Fruit fly (Drosophila melanogaster) whole organism, embryonic: ENCODE data around the gene lectin-21Cb.

ENCODE experiments used
- Abd-B ChIP-seq: fragments of 200-800 bp; sonication (Bioruptor generic); optimal IDR thresholded peaks from 2 replicates; lab custom pipeline; 2018; ENCODE audit warnings: missing biosample characterization, mild to moderate bottlenecking, missing genetic modification characterization, moderate library complexity
- Asciz ChIP-seq: fragments of 200-800 bp; sonication (Bioruptor generic); optimal IDR thresholded peaks from 2 replicates; lab custom pipeline; 2017; ENCODE audit warnings: missing biosample characterization, mild to moderate bottlenecking, missing genetic modification characterization, missing genetic modification reagents
- BtbVII ChIP-seq: fragments of 200-800 bp; sonication (Bioruptor generic); optimal IDR thresholded peaks from 3 replicates; lab custom pipeline; 2017; ENCODE audit warnings: missing biosample characterization, mild to moderate bottlenecking, missing genetic modification characterization
- CG11093 ChIP-seq: fragments of 200-800 bp; sonication (Bioruptor generic); IDR thresholded peaks from 3 replicates; pipeline ENCODE4 v1.3.6; 2022; ENCODE audit warnings: missing biosample characterization, missing genetic modification characterization
- CG12942 ChIP-seq: fragments of 200-800 bp; sonication (Bioruptor generic); optimal IDR thresholded peaks from 3 replicates; lab custom pipeline; 2016; ENCODE audit warnings: missing biosample characterization, missing genetic modification characterization
- CG13287 ChIP-seq: fragments of 200-800 bp; sonication (Bioruptor generic); IDR thresholded peaks from 2 replicates; pipeline ENCODE4 v1.3.6; 2022; ENCODE audit warnings: missing biosample characterization, missing genetic modification characterization; ENCODE audit not compliant: partially characterized antibody
- CG16813 ChIP-seq: fragments of 200-800 bp; sonication (Bioruptor generic); IDR thresholded peaks from 3 replicates; pipeline ENCODE4 v1.3.6; 2022; ENCODE audit warnings: missing biosample characterization, missing genetic modification characterization; ENCODE audit not compliant: partially characterized antibody
- CG1792 ChIP-seq: fragments of 200-800 bp; sonication (Bioruptor generic); optimal IDR thresholded peaks from 2 replicates; lab custom pipeline; 2016; ENCODE audit warnings: missing biosample characterization, missing genetic modification characterization
- CG18476 ChIP-seq: fragments of 200-800 bp; sonication (Bioruptor generic); optimal IDR thresholded peaks from 2 replicates; lab custom pipeline; 2016; ENCODE audit warnings: missing biosample characterization, mild to moderate bottlenecking, missing genetic modification characterization
- CG18599 ChIP-seq: fragments of 200-800 bp; sonication (Bioruptor generic); optimal IDR thresholded peaks from 3 replicates; lab custom pipeline; 2017; ENCODE audit warnings: missing biosample characterization, missing genetic modification characterization, mild to moderate bottlenecking, moderate library complexity, missing genetic modification reagents
- CG31365 ChIP-seq: fragments of 200-800 bp; sonication (Bioruptor generic); optimal IDR thresholded peaks from 2 replicates; lab custom pipeline; 2018; ENCODE audit warnings: missing biosample characterization, mild to moderate bottlenecking, missing genetic modification characterization
- CG31388 ChIP-seq: fragments of 200-800 bp; sonication (Bioruptor generic); optimal IDR thresholded peaks from 2 replicates; lab custom pipeline; 2016; ENCODE audit warnings: missing biosample characterization, missing genetic modification characterization
- CG4424 ChIP-seq: fragments of 200-800 bp; sonication (Bioruptor generic); optimal IDR thresholded peaks from 3 replicates; lab custom pipeline; 2016; ENCODE audit warnings: missing biosample characterization, missing genetic modification characterization
- CG4854 ChIP-seq: fragments of 200-800 bp; sonication (Bioruptor generic); optimal IDR thresholded peaks from 2 replicates; lab custom pipeline; 2016; ENCODE audit warnings: missing biosample characterization, missing genetic modification characterization, inconsistent platforms
- CG5180 ChIP-seq: fragments of 200-800 bp; sonication (Bioruptor generic); optimal IDR thresholded peaks from 3 replicates; lab custom pipeline; 2017; ENCODE audit warnings: missing biosample characterization, missing genetic modification characterization, mild to moderate bottlenecking, moderate library complexity, missing genetic modification reagents
- CG5953 ChIP-seq: fragments of 200-800 bp; sonication (Bioruptor generic); IDR thresholded peaks from 2 replicates; pipeline ENCODE4 v1.3.6; 2022; ENCODE audit warnings: missing biosample characterization, missing genetic modification characterization
- CG7987 ChIP-seq: fragments of 200-800 bp; sonication (Bioruptor generic); optimal IDR thresholded peaks from 2 replicates; lab custom pipeline; 2018; ENCODE audit warnings: missing biosample characterization, mild to moderate bottlenecking, missing genetic modification characterization, moderate library complexity
- CG8924 ChIP-seq: fragments of 200-800 bp; optimal IDR thresholded peaks from 3 replicates; lab custom pipeline; 2019; ENCODE audit warnings: missing biosample characterization, mild to moderate bottlenecking, missing genetic modification characterization, moderate library complexity
- CG9437 ChIP-seq: fragments of 200-800 bp; sonication (Bioruptor generic); optimal IDR thresholded peaks from 2 replicates; lab custom pipeline; 2018; ENCODE audit warnings: missing biosample characterization, mild to moderate bottlenecking, missing genetic modification characterization
- Dip3 ChIP-seq: fragments of 200-800 bp; sonication (Bioruptor generic); optimal IDR thresholded peaks from 3 replicates; lab custom pipeline; 2016; ENCODE audit warnings: missing biosample characterization, missing genetic modification characterization
- Dref ChIP-seq: fragments of 200-800 bp; sonication (Bioruptor generic); IDR thresholded peaks from 2 replicates; pipeline ENCODE4 v1.3.6; 2022; ENCODE audit warnings: missing biosample characterization, missing genetic modification characterization
- E2f2 ChIP-seq: fragments of 200-800 bp; sonication (Bioruptor generic); IDR thresholded peaks from 2 replicates; pipeline ENCODE4 v1.3.6; 2022; ENCODE audit warnings: missing biosample characterization, missing genetic modification characterization
- Gsc ChIP-seq: fragments of 200-800 bp; sonication (Bioruptor generic); IDR thresholded peaks from 2 replicates; pipeline ENCODE4 v1.3.6; 2022; ENCODE audit warnings: missing biosample characterization, missing genetic modification characterization
- Hmr ChIP-seq: fragments of 200-800 bp; sonication (Bioruptor generic); optimal IDR thresholded peaks from 3 replicates; lab custom pipeline; 2017; ENCODE audit warnings: mild to moderate bottlenecking, missing biosample characterization, missing genetic modification reagents, missing genetic modification characterization
- Hr39 ChIP-seq: fragments of >200 bp; optimal IDR thresholded peaks from 2 replicates; lab custom pipeline; 2017
- Meics ChIP-seq: fragments of 200-800 bp; sonication (Bioruptor generic); optimal IDR thresholded peaks from 2 replicates; lab custom pipeline; 2017; ENCODE audit warnings: missing biosample characterization, mild to moderate bottlenecking, missing genetic modification characterization
- NFAT ChIP-seq: fragments of 200-800 bp; sonication (Bioruptor generic); IDR thresholded peaks from 2 replicates; pipeline ENCODE4 v1.3.6; 2022; ENCODE audit warnings: missing biosample characterization, missing genetic modification characterization
- Rx ChIP-seq: fragments of 200-800 bp; sonication (Bioruptor generic); IDR thresholded peaks from 2 replicates; pipeline ENCODE4 v1.3.6; 2022; ENCODE audit warnings: missing biosample characterization, missing genetic modification characterization
- Side ChIP-seq: fragments of 200-800 bp; sonication (Bioruptor generic); optimal IDR thresholded peaks from 2 replicates; lab custom pipeline; 2016; ENCODE audit warnings: missing biosample characterization, missing genetic modification characterization
- Sry-β ChIP-seq: fragments of 200-800 bp; sonication (Bioruptor generic); optimal IDR thresholded peaks from 2 replicates; lab custom pipeline; 2018; ENCODE audit warnings: missing biosample characterization, mild to moderate bottlenecking, missing genetic modification characterization, moderate library complexity
- Ssrp ChIP-seq: fragments of 200-800 bp; sonication (Bioruptor generic); optimal IDR thresholded peaks from 2 replicates; lab custom pipeline; 2018; ENCODE audit warnings: missing biosample characterization, mild to moderate bottlenecking, missing genetic modification characterization, moderate library complexity
- TFAM ChIP-seq: fragments of 200-800 bp; sonication (Bioruptor generic); optimal IDR thresholded peaks from 2 replicates; lab custom pipeline; 2017; ENCODE audit warnings: missing biosample characterization, missing genetic modification characterization, inconsistent platforms
- Xbp1 ChIP-seq: fragments of 200-800 bp; sonication (Bioruptor generic); optimal IDR thresholded peaks from 3 replicates; lab custom pipeline; 2016; ENCODE audit warnings: missing biosample characterization, mild to moderate bottlenecking, missing genetic modification characterization
- Xrp1 ChIP-seq: fragments of 200-800 bp; sonication (Bioruptor generic); IDR thresholded peaks from 2 replicates; pipeline ENCODE4 v1.3.6; 2022; ENCODE audit warnings: missing biosample characterization, missing genetic modification characterization
- caup ChIP-seq: fragments of 200-800 bp; sonication (Bioruptor generic); optimal IDR thresholded peaks from 3 replicates; lab custom pipeline; 2017; ENCODE audit warnings: missing biosample characterization, mild to moderate bottlenecking, missing genetic modification characterization, moderate library complexity; ENCODE audit not compliant: severe bottlenecking
- disco-r ChIP-seq: fragments of 200-800 bp; sonication (Bioruptor generic); optimal IDR thresholded peaks from 2 replicates; lab custom pipeline; 2016; ENCODE audit warnings: missing biosample characterization, missing genetic modification characterization
- dmrt99B ChIP-seq: fragments of 200-800 bp; sonication (Bioruptor generic); optimal IDR thresholded peaks from 2 replicates; lab custom pipeline; 2018; ENCODE audit warnings: missing biosample characterization, mild to moderate bottlenecking, missing genetic modification characterization, moderate library complexity
- gsb-n ChIP-seq: fragments of 200-800 bp; sonication (Bioruptor generic); optimal IDR thresholded peaks from 3 replicates; lab custom pipeline; 2018; ENCODE audit warnings: missing biosample characterization, mild to moderate bottlenecking, missing genetic modification characterization
- hbn ChIP-seq: fragments of 200-800 bp; sonication (Bioruptor generic); IDR thresholded peaks from 2 replicates; pipeline ENCODE4 v1.3.6; 2022; ENCODE audit warnings: missing biosample characterization, missing genetic modification characterization; ENCODE audit not compliant: partially characterized antibody
- kah ChIP-seq: fragments of 200-800 bp; sonication (Bioruptor generic); optimal IDR thresholded peaks from 2 replicates; lab custom pipeline; 2018; ENCODE audit warnings: missing biosample characterization, mild to moderate bottlenecking, missing genetic modification characterization
- mam ChIP-seq: fragments of 200-800 bp; sonication (Bioruptor generic); optimal IDR thresholded peaks from 3 replicates; lab custom pipeline; 2016; ENCODE audit warnings: missing biosample characterization, missing genetic modification characterization
- pan ChIP-seq, 4 experiments: fragments of >200 bp in 3 of 4; fragments of 200-800 bp in 1 of 4; sonication (Bioruptor generic) in 1 of 4; optimal IDR thresholded peaks in 3 of 4; IDR thresholded peaks in 1 of 4; 2 replicates each; pipeline versions ENCODE4 v1.3.6 to Lab custom; 2017 to 2022; ENCODE audit warnings: missing biosample characterization in 2 of 4, missing genetic modification characterization in 2 of 4, mixed read lengths in 1 of 4
- peb ChIP-seq: fragments of 200-800 bp; sonication (Bioruptor generic); IDR thresholded peaks from 2 replicates; pipeline ENCODE4 v1.3.6; 2022; ENCODE audit warnings: missing biosample characterization, missing genetic modification characterization
- rib ChIP-seq: fragments of 200-800 bp; sonication (Bioruptor generic); IDR thresholded peaks from 2 replicates; pipeline ENCODE4 v1.3.6; 2022; ENCODE audit warnings: missing biosample characterization, missing genetic modification characterization
- sc ChIP-seq, 3 experiments: fragments of >200 bp in 2 of 3; fragments of 200-800 bp in 1 of 3; sonication (Bioruptor generic) in 1 of 3; optimal IDR thresholded peaks; 2 replicates in 2 of 3; 3 replicates in 1 of 3; lab custom pipeline; 2017; ENCODE audit warnings: mild to moderate bottlenecking in 1 of 3, missing biosample characterization in 1 of 3, missing genetic modification characterization in 1 of 3, missing genetic modification reagents in 1 of 3
- sd ChIP-seq: fragments of 200-800 bp; sonication (Bioruptor generic); optimal IDR thresholded peaks from 3 replicates; lab custom pipeline; 2018; ENCODE audit warnings: missing biosample characterization, mild to moderate bottlenecking, missing genetic modification characterization, moderate library complexity
- shn ChIP-seq: fragments of 200-800 bp; sonication (Bioruptor generic); optimal IDR thresholded peaks from 3 replicates; lab custom pipeline; 2016; ENCODE audit warnings: missing biosample characterization, missing genetic modification characterization
- tgo ChIP-seq: fragments of 200-800 bp; sonication (Bioruptor generic); IDR thresholded peaks from 3 replicates; pipeline ENCODE4 v1.3.6; 2022; ENCODE audit warnings: missing biosample characterization, missing genetic modification characterization
- unc-4 ChIP-seq: fragments of 200-800 bp; sonication (Bioruptor generic); IDR thresholded peaks from 2 replicates; pipeline ENCODE4 v1.3.6; 2022; ENCODE audit warnings: missing biosample characterization, missing genetic modification characterization; ENCODE audit not compliant: partially characterized antibody

Gene lectin-21Cb

dm6 chr2L:602439-602879 lies 18.5 kb downstream of the lectin-21Cb start, which contains the start of gene CG13689 (continued):
- TF ChIP-seq gsb-n (tag; lab: Kevin White, UChicago) (peak; percentile 38), Hmr (GFP tag; lab: Kevin White, UChicago) (peak; percentile 57), CG4854 (GFP tag; lab: Kevin White, UChicago) (peak; percentile 30), kah (GFP tag; lab: Kevin White, UChicago) (no peak), mam (GFP tag; lab: Kevin White, UChicago) (peak; percentile 24), dmrt99B (tag; lab: Kevin White, UChicago) (no peak), CG9437 (GFP tag; lab: Kevin White, UChicago) (no peak), Dip3 (GFP tag; lab: Kevin White, UChicago) (peak; percentile 13), Ssrp (tag; lab: Kevin White, UChicago) (peak; percentile 14), CG4424 (GFP tag; lab: Kevin White, UChicago) (peak; percentile 63), rib (GFP tag; lab: Robert Waterston, UW) (no peak), unc-4 (GFP tag; lab: Robert Waterston, UW) (no peak; the same call in 1 of the 2 replicates), CG13287 (GFP tag; lab: Robert Waterston, UW) (peak; percentile 64), Xbp1 (peak; percentile 80), sc (optimal IDR thresholded peaks at IDR 0.05; lab: Kevin White, UChicago) (no peak), sc (GFP tag; optimal IDR thresholded peaks at IDR 0.05; lab: Kevin White, UChicago) (no peak), Gsc (GFP tag; lab: Robert Waterston, UW) (no peak), sd (tag; lab: Kevin White, UChicago) (no peak), E2f2 (GFP tag; lab: Robert Waterston, UW) (peak; percentile 61), tgo (peak; percentile 30; the same call in 1 of the 3 replicates), Dref (GFP tag; lab: Robert Waterston, UW) (peak; percentile 51), CG7987 (GFP tag; lab: Kevin White, UChicago) (peak; percentile 45), BtbVII (no peak), Meics (GFP tag; lab: Kevin White, UChicago) (peak; percentile 52), NFAT (peak; percentile 83), CG5953 (GFP tag; lab: Robert Waterston, UW) (no peak), CG18599 (peak; percentile 54), CG31388 (GFP tag; lab: Kevin White, UChicago) (no peak), peb (GFP tag; lab: Robert Waterston, UW) (no peak), CG5180 (GFP tag; lab: Kevin White, UChicago) (no peak), TFAM (GFP tag; lab: Kevin White, UChicago) (no peak), hbn (GFP tag; lab: Robert Waterston, UW) (no peak), Sry-β (no peak), Abd-B (GFP tag; lab: Kevin White, UChicago) (peak; percentile 25), CG18476 (GFP tag; lab: Kevin White, UChicago) (peak; percentile 29), disco-r (GFP tag; lab: Kevin White, UChicago) (no peak), CG16813 (GFP tag; lab: Robert Waterston, UW) (no peak), Asciz (GFP tag; lab: Kevin White, UChicago) (peak; percentile 0), CG11093 (GFP tag; lab: Robert Waterston, UW) (no peak), Hr39 (no peak), CG12942 (GFP tag; lab: Kevin White, UChicago) (peak; percentile 0), caup (GFP tag; lab: Kevin White, UChicago) (peak; percentile 32), shn (GFP tag; lab: Kevin White, UChicago) (no peak), pan (optimal IDR thresholded peaks at IDR 0.05; lab: Kevin White, UChicago) (no peak), pan (GFP tag; optimal IDR thresholded peaks at IDR 0.05 in 1 of 2, IDR thresholded peaks at IDR 0.05 in 1 of 2) (no peak), Xrp1 (GFP tag; lab: Robert Waterston, UW) (peak; percentile 49), CG31365 (peak; percentile 56), CG1792 (GFP tag; lab: Kevin White, UChicago) (no peak), Rx (GFP tag; lab: Robert Waterston, UW) (0 out of 2 replicates have a peak, but pooled peaks have one; percentile 12), CG8924 (tag; lab: Kevin White, UChicago) (peak; percentile 53), Side (GFP tag; lab: Kevin White, UChicago) (peak; percentile 29)
